Worm (Caenorhabditis elegans) whole organism, L2 larva: ENCODE results near the gene nurf-1.

ENCODE experiments used
- C34F6.9 ChIP-seq: fragments of 150-350 bp; optimal IDR thresholded peaks from 2 replicates; lab custom pipeline; 2014; ENCODE audit warnings: missing biosample characterization, missing genetic modification characterization
- F13H6.1 ChIP-seq: sonication (generic microtip); optimal IDR thresholded peaks from 2 replicates; lab custom pipeline; 2016; ENCODE audit warnings: missing genetic modification characterization, missing compliant biosample characterization
- R02D3.7 ChIP-seq: fragments of 150-350 bp; optimal IDR thresholded peaks from 2 replicates; lab custom pipeline; 2014; ENCODE audit warnings: missing biosample characterization, missing genetic modification characterization
- Y55F3AM.14 ChIP-seq: fragments of 200-800 bp; sonication (Bioruptor generic); optimal IDR thresholded peaks from 2 replicates; lab custom pipeline; 2018; ENCODE audit warnings: mild to moderate bottlenecking, missing genetic modification characterization, missing compliant biosample characterization
- ZK546.5 ChIP-seq: sonication (generic microtip); optimal IDR thresholded peaks from 2 replicates; lab custom pipeline; 2017; ENCODE audit warnings: missing biosample characterization, missing genetic modification characterization
- alr-1 ChIP-seq: fragments of 150-350 bp; optimal IDR thresholded peaks from 2 replicates; lab custom pipeline; 2014; ENCODE audit warnings: missing biosample characterization, missing genetic modification characterization
- aly-2 ChIP-seq: fragments of 150-350 bp; optimal IDR thresholded peaks from 2 replicates; lab custom pipeline; 2014; ENCODE audit warnings: missing biosample characterization, missing genetic modification characterization
- ama-1 ChIP-seq: fragments of 150-350 bp; optimal IDR thresholded peaks from 2 replicates; lab custom pipeline; 2018; ENCODE audit warnings: inconsistent platforms
- blmp-1 ChIP-seq: sonication (generic microtip); optimal IDR thresholded peaks from 2 replicates; lab custom pipeline; 2017; ENCODE audit warnings: missing genetic modification characterization, mild to moderate bottlenecking, missing compliant biosample characterization, antibody characterized with exemption, moderate library complexity; ENCODE audit not compliant: insufficient read depth
- ceh-16 ChIP-seq: fragments of 150-350 bp; optimal IDR thresholded peaks from 2 replicates; lab custom pipeline; 2014; ENCODE audit warnings: missing biosample characterization, missing genetic modification characterization
- ceh-82 ChIP-seq: fragments of 150-350 bp; optimal IDR thresholded peaks from 2 replicates; lab custom pipeline; 2014; ENCODE audit warnings: missing biosample characterization, missing genetic modification characterization
- crh-2 ChIP-seq: sonication (generic microtip); optimal IDR thresholded peaks from 2 replicates; lab custom pipeline; 2017; ENCODE audit warnings: missing biosample characterization, missing genetic modification characterization
- dmd-4 ChIP-seq: sonication (generic microtip); optimal IDR thresholded peaks from 2 replicates; lab custom pipeline; 2017; ENCODE audit warnings: missing biosample characterization, missing genetic modification characterization
- egl-27 ChIP-seq: sonication (generic microtip); optimal IDR thresholded peaks from 3 replicates; lab custom pipeline; 2017; ENCODE audit warnings: missing biosample characterization, missing genetic modification reagents, missing genetic modification characterization
- elt-1 ChIP-seq: fragments of 150-350 bp; optimal IDR thresholded peaks from 2 replicates; lab custom pipeline; 2014; ENCODE audit warnings: missing biosample characterization, missing genetic modification characterization
- elt-3 ChIP-seq: sonication (generic microtip); optimal IDR thresholded peaks from 2 replicates; lab custom pipeline; 2017; ENCODE audit warnings: missing biosample characterization, missing genetic modification characterization
- fos-1 ChIP-seq: fragments of 150-350 bp; optimal IDR thresholded peaks from 2 replicates; lab custom pipeline; 2014; ENCODE audit warnings: missing biosample characterization, missing genetic modification characterization
- gmeb-1 ChIP-seq: fragments of 150-350 bp; optimal IDR thresholded peaks from 2 replicates; lab custom pipeline; 2014; ENCODE audit warnings: missing biosample characterization, missing genetic modification characterization
- lin-11 ChIP-seq: fragments of 150-350 bp; sonication (generic microtip); optimal IDR thresholded peaks from 2 replicates; lab custom pipeline; 2014; ENCODE audit warnings: missing biosample characterization, missing genetic modification characterization, inconsistent platforms, mixed read lengths
- lin-13 ChIP-seq: fragments of 150-350 bp; optimal IDR thresholded peaks from 2 replicates; lab custom pipeline; 2014; ENCODE audit warnings: missing biosample characterization, missing genetic modification reagents, missing genetic modification characterization
- lin-39 ChIP-seq: fragments of 150-350 bp; optimal IDR thresholded peaks from 2 replicates; lab custom pipeline; 2014; ENCODE audit warnings: missing biosample characterization, missing genetic modification reagents, missing genetic modification characterization
- lsy-2 ChIP-seq, 2 experiments: fragments of 150-350 bp in 1 of 2; sonication (generic microtip) in 1 of 2; optimal IDR thresholded peaks; 2 replicates each; lab custom pipeline; 2014 to 2017; ENCODE audit warnings: missing biosample characterization in 2 of 2, missing genetic modification characterization in 2 of 2
- mab-5 ChIP-seq: fragments of 150-350 bp; optimal IDR thresholded peaks from 2 replicates; lab custom pipeline; 2014; ENCODE audit warnings: missing biosample characterization, missing genetic modification characterization
- mbf-1 ChIP-seq: sonication (generic microtip); optimal IDR thresholded peaks from 2 replicates; lab custom pipeline; 2017; ENCODE audit warnings: missing biosample characterization, missing genetic modification characterization
- mdl-1 ChIP-seq, 2 experiments: fragments of 150-350 bp in 1 of 2; sonication (generic microtip) in 1 of 2; optimal IDR thresholded peaks; 2 replicates each; lab custom pipeline; 2017; ENCODE audit warnings: missing biosample characterization in 2 of 2, missing genetic modification characterization in 2 of 2
- nhr-10 ChIP-seq: sonication (generic microtip); optimal IDR thresholded peaks from 2 replicates; lab custom pipeline; 2017; ENCODE audit warnings: missing biosample characterization, missing genetic modification characterization
- nhr-11 ChIP-seq: fragments of 150-350 bp; optimal IDR thresholded peaks from 2 replicates; lab custom pipeline; 2014; ENCODE audit warnings: missing biosample characterization, missing genetic modification characterization
- nhr-12 ChIP-seq: fragments of 150-350 bp; optimal IDR thresholded peaks from 2 replicates; lab custom pipeline; 2014; ENCODE audit warnings: missing biosample characterization, missing genetic modification characterization
- nhr-129 ChIP-seq: fragments of 150-350 bp; optimal IDR thresholded peaks from 2 replicates; lab custom pipeline; 2014; ENCODE audit warnings: missing biosample characterization, missing genetic modification characterization
- nhr-21 ChIP-seq: fragments of 150-350 bp; optimal IDR thresholded peaks from 2 replicates; lab custom pipeline; 2014; ENCODE audit warnings: missing biosample characterization, missing genetic modification characterization
- nhr-23 ChIP-seq: fragments of 150-350 bp; optimal IDR thresholded peaks from 2 replicates; lab custom pipeline; 2014; ENCODE audit warnings: missing biosample characterization, missing genetic modification reagents, missing genetic modification characterization
- nhr-237 ChIP-seq: fragments of 150-350 bp; optimal IDR thresholded peaks from 2 replicates; lab custom pipeline; 2014; ENCODE audit warnings: missing biosample characterization, missing genetic modification characterization
- nhr-25 ChIP-seq: fragments of 150-350 bp; sonication (generic microtip); optimal IDR thresholded peaks from 3 replicates; lab custom pipeline; 2014; ENCODE audit warnings: missing biosample characterization, missing genetic modification characterization
- nhr-6 ChIP-seq: fragments of 150-350 bp; optimal IDR thresholded peaks from 2 replicates; lab custom pipeline; 2014; ENCODE audit warnings: missing biosample characterization, missing genetic modification characterization
- nhr-77 ChIP-seq: fragments of 150-350 bp; optimal IDR thresholded peaks from 2 replicates; lab custom pipeline; 2014; ENCODE audit warnings: missing biosample characterization, missing genetic modification characterization
- peb-1 ChIP-seq: fragments of 150-350 bp; optimal IDR thresholded peaks from 2 replicates; lab custom pipeline; 2014; ENCODE audit warnings: missing biosample characterization, missing genetic modification characterization
- sem-4 ChIP-seq: fragments of 150-350 bp; optimal IDR thresholded peaks from 2 replicates; lab custom pipeline; 2014; ENCODE audit warnings: missing biosample characterization, missing genetic modification reagents, missing genetic modification characterization
- skn-1 ChIP-seq: sonication (generic microtip); optimal IDR thresholded peaks from 2 replicates; lab custom pipeline; 2017; ENCODE audit warnings: missing biosample characterization, missing genetic modification characterization
- sma-3 ChIP-seq: sonication (generic microtip); optimal IDR thresholded peaks from 2 replicates; lab custom pipeline; 2016; ENCODE audit warnings: missing genetic modification reagents, missing genetic modification characterization, missing compliant biosample characterization
- sma-9 ChIP-seq, 2 experiments: fragments of 150-350 bp in 1 of 2; sonication (generic microtip) in 1 of 2; optimal IDR thresholded peaks; 2 replicates each; lab custom pipeline; 2014 to 2016; ENCODE audit warnings: missing genetic modification characterization in 2 of 2, mild to moderate bottlenecking in 1 of 2, missing biosample characterization in 1 of 2, missing compliant biosample characterization in 1 of 2, missing genetic modification reagents in 1 of 2, moderate library complexity in 1 of 2
- snpc-4 ChIP-seq: fragments of 150-350 bp; optimal IDR thresholded peaks from 2 replicates; lab custom pipeline; 2014; ENCODE audit warnings: missing biosample characterization, missing genetic modification characterization
- unc-39 ChIP-seq: fragments of 150-350 bp; optimal IDR thresholded peaks from 2 replicates; lab custom pipeline; 2014; ENCODE audit warnings: missing biosample characterization, missing genetic modification characterization
- unc-55 ChIP-seq: fragments of 150-350 bp; sonication (generic microtip); optimal IDR thresholded peaks from 3 replicates; lab custom pipeline; 2014; ENCODE audit warnings: missing biosample characterization, missing genetic modification reagents, missing genetic modification characterization
- unc-62 ChIP-seq: fragments of 150-350 bp; optimal IDR thresholded peaks from 2 replicates; lab custom pipeline; 2014; ENCODE audit warnings: missing biosample characterization, missing genetic modification reagents, missing genetic modification characterization
- zag-1 ChIP-seq: fragments of 150-350 bp; optimal IDR thresholded peaks from 2 replicates; lab custom pipeline; 2014; ENCODE audit warnings: missing biosample characterization, missing genetic modification characterization
- ztf-1 ChIP-seq: fragments of 200-800 bp; sonication (Bioruptor generic); conservative IDR thresholded peaks from 2 replicates; pipeline ENCODE4 v1.3.6; 2022; ENCODE audit warnings: missing genetic modification characterization, missing compliant biosample characterization
- ztf-11 ChIP-seq: sonication (generic microtip); optimal IDR thresholded peaks from 2 replicates; lab custom pipeline; 2017; ENCODE audit warnings: missing biosample characterization, missing genetic modification characterization
- ztf-4 ChIP-seq: fragments of 150-350 bp; optimal IDR thresholded peaks from 2 replicates; lab custom pipeline; 2014; ENCODE audit warnings: missing biosample characterization, missing genetic modification characterization

nurf-1 gene

ce11 chrII:14390036-14390763 is at the start of gene nurf-1, which contains the start of gene kbp-3:
nurf-1 (plus strand) TSS chrII:14390713.
kbp-3 (minus strand) TSS chrII:14390078.
- no peak for TF ChIP-seq R02D3.7 (tag; lab: Kevin White, UChicago)
- TF ChIP-seq unc-62 (GFP tag; lab: Kevin White, UChicago): no peak
- no peak for TF ChIP-seq nhr-21 (tag; lab: Kevin White, UChicago)
- no peak for TF ChIP-seq ama-1
- no peak for TF ChIP-seq sem-4 (tag; lab: Kevin White, UChicago)
- no peak for TF ChIP-seq skn-1
- TF ChIP-seq fos-1 (tag; lab: Kevin White, UChicago): no peak
- TF ChIP-seq crh-2 (tag; lab: Kevin White, UChicago): peak; percentile 35
- TF ChIP-seq gmeb-1 (tag; lab: Kevin White, UChicago): peak; percentile 83
- no peak for TF ChIP-seq ZK546.5
- TF ChIP-seq lsy-2 (tag; optimal IDR thresholded peaks at IDR 0.05; lab: Kevin White, UChicago): peak; percentile 17 to 80
- no peak for TF ChIP-seq ztf-11 (tag; lab: Kevin White, UChicago)
- TF ChIP-seq mab-5 (tag; lab: Kevin White, UChicago): no peak
- TF ChIP-seq Y55F3AM.14 (GFP tag; lab: Kevin White, UChicago): no peak
- no peak for TF ChIP-seq peb-1
- TF ChIP-seq elt-3 (tag; lab: Kevin White, UChicago): no peak
- peak; percentile 35 for TF ChIP-seq lin-11
- peak; percentile 47 for TF ChIP-seq lin-13 (GFP tag; lab: Kevin White, UChicago)
- TF ChIP-seq lin-39: no peak
- peak; percentile 47 for TF ChIP-seq nhr-129 (tag; lab: Kevin White, UChicago)
- no peak for TF ChIP-seq sma-3 (GFP tag; lab: Kevin White, UChicago)
- no peak for TF ChIP-seq nhr-12 (tag; lab: Kevin White, UChicago)
- TF ChIP-seq nhr-10 (tag; lab: Kevin White, UChicago): no peak
- no peak for TF ChIP-seq blmp-1 (tag; lab: Kevin White, UChicago)
- TF ChIP-seq mdl-1 (tag; optimal IDR thresholded peaks at IDR 0.05; lab: Kevin White, UChicago): no peak
- no peak for TF ChIP-seq nhr-77
- no peak for TF ChIP-seq ceh-16 (tag; lab: Kevin White, UChicago)
- no peak for TF ChIP-seq ztf-1 (GFP tag; lab: Robert Waterston, UW)
- TF ChIP-seq alr-1 (tag; lab: Kevin White, UChicago): no peak
- TF ChIP-seq aly-2: no peak
- TF ChIP-seq unc-39: no peak
- TF ChIP-seq nhr-6 (tag; lab: Kevin White, UChicago): no peak
- TF ChIP-seq elt-1 (tag; lab: Kevin White, UChicago): no peak
- TF ChIP-seq mbf-1 (tag; lab: Kevin White, UChicago): no peak
- no peak for TF ChIP-seq nhr-11 (tag; lab: Kevin White, UChicago)
- TF ChIP-seq ztf-4 (tag; lab: Kevin White, UChicago): no peak
- no peak for TF ChIP-seq ceh-82 (tag; lab: Kevin White, UChicago)
- TF ChIP-seq egl-27: no peak
- no peak for TF ChIP-seq dmd-4 (tag; lab: Kevin White, UChicago)
- TF ChIP-seq sma-9 (GFP tag; optimal IDR thresholded peaks at IDR 0.05; lab: Kevin White, UChicago): no peak
- TF ChIP-seq sma-9 (tag; optimal IDR thresholded peaks at IDR 0.05; lab: Kevin White, UChicago): no peak
- TF ChIP-seq nhr-237 (tag; lab: Kevin White, UChicago): no peak
- TF ChIP-seq snpc-4 (tag; lab: Kevin White, UChicago): no peak
- TF ChIP-seq F13H6.1 (tag; lab: Kevin White, UChicago): peak; percentile 7
- no peak for TF ChIP-seq nhr-23 (tag; lab: Kevin White, UChicago)
- TF ChIP-seq zag-1: no peak
- peak; percentile 86 for TF ChIP-seq unc-55 (GFP tag; lab: Kevin White, UChicago)
- TF ChIP-seq nhr-25 (tag; lab: Kevin White, UChicago): peak; percentile 12
- peak; percentile 78 for TF ChIP-seq C34F6.9 (tag; lab: Kevin White, UChicago)
